Fruit fly (Drosophila melanogaster): Measurements from ENCODE around the gene CG3473.

Gene CG3473

DNA sequence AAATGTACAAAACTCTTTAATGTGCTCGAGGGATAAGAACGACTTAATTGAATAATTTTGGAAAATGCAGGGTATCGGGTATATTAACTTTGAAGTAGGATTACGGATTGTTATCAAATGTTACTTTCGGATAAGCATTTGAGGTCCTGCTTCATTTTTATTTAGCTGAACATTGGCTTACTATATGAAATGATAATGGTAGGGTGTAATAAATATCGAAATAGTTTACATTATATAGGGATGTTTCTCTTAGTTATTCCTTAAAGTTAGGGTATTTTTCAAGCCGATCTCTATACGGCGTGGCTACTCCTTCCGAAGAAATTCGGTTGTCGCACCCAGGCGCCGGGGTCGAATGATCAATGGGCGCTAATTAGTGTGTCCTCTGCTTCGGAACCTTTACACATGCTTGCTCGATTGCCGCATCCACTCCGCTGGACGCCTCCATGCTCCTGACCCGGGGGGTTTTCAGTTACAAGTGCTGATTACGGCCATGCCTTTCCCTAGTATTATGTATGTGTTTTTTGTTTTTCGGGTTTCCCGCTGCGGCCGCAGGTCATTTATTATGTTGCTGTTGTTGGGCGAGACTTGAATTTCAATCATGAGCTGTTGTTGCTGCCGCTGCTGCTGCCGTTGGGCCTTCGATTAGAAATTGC is 23.5 kb downstream of the CG3473 start:
- TF ChIP-seq bcd (GFP tag; optimal IDR thresholded peaks at IDR 0.05) (no peak), CG4424 (GFP tag; optimal IDR thresholded peaks at IDR 0.05) (no peak), az2 (GFP tag; optimal IDR thresholded peaks at IDR 0.05) (no peak), CG10321 (GFP tag; IDR thresholded peaks at IDR 0.05) (no peak), pum (GFP tag; optimal IDR thresholded peaks at IDR 0.05) (no peak), amos (GFP tag; IDR thresholded peaks at IDR 0.05; ENCODE audit: partially characterized antibody) (no peak), Doc3 (GFP tag; IDR thresholded peaks at IDR 0.05; ENCODE audit: partially characterized antibody) (no peak), CG10366 (GFP tag; IDR thresholded peaks at IDR 0.05) (no peak), zfh2 (GFP tag; optimal IDR thresholded peaks at IDR 0.05) (no peak), CG2678 (tag; optimal IDR thresholded peaks at IDR 0.05) (no peak), CG1233 (GFP tag; optimal IDR thresholded peaks at IDR 0.05) (no peak), Dek (tag; optimal IDR thresholded peaks at IDR 0.05) (no peak), abd-A (tag; optimal IDR thresholded peaks at IDR 0.05) (no peak), crol (GFP tag; IDR thresholded peaks at IDR 0.05) (no peak), CG30403 (GFP tag; optimal IDR thresholded peaks at IDR 0.05) (peak; percentile 3), Dad (GFP tag; optimal IDR thresholded peaks at IDR 0.05) (no peak), Lhr (GFP tag; optimal IDR thresholded peaks at IDR 0.05) (no peak), CG16815 (GFP tag; optimal IDR thresholded peaks at IDR 0.05) (peak; percentile 9), Usf (GFP tag; optimal IDR thresholded peaks at IDR 0.05) (no peak), CG17568 (GFP tag; optimal IDR thresholded peaks at IDR 0.05) (no peak), cwo (GFP tag; optimal IDR thresholded peaks at IDR 0.05) (no peak), bigmax (GFP tag; optimal IDR thresholded peaks at IDR 0.05) (no peak), CG34224 (GFP tag; IDR thresholded peaks at IDR 0.05; ENCODE audit: partially characterized antibody) (no peak), HLH4C (GFP tag; IDR thresholded peaks at IDR 0.05; ENCODE audit: partially characterized antibody) (no peak), CG3163 (GFP tag; optimal IDR thresholded peaks at IDR 0.05) (no peak), HmgZ (tag; optimal IDR thresholded peaks at IDR 0.05) (no peak), crp (GFP tag; optimal IDR thresholded peaks at IDR 0.05) (no peak), Oaz (GFP tag; IDR thresholded peaks at IDR 0.05) (no peak), CG10543 (GFP tag; optimal IDR thresholded peaks at IDR 0.05) (no peak), sna (GFP tag; IDR thresholded peaks at IDR 0.05; ENCODE audit: partially characterized antibody) (no peak), CG4404 (GFP tag; IDR thresholded peaks at IDR 0.05) (no peak), CG3281 (GFP tag; optimal IDR thresholded peaks at IDR 0.05) (no peak), al (GFP tag; IDR thresholded peaks at IDR 0.05) (no peak), Kr (GFP tag; optimal IDR thresholded peaks at IDR 0.05) (no peak), CG4328 (GFP tag; optimal IDR thresholded peaks at IDR 0.05) (no peak), CG15696 (tag; optimal IDR thresholded peaks at IDR 0.05) (peak; percentile 20), h (optimal IDR thresholded peaks at IDR 0.05) (no peak), nmo (GFP tag; optimal IDR thresholded peaks at IDR 0.05) (peak; percentile 34), CG11504 (tag; optimal IDR thresholded peaks at IDR 0.05) (peak; percentile 15), slou (GFP tag; optimal IDR thresholded peaks at IDR 0.05) (no peak), CG7987 (GFP tag; optimal IDR thresholded peaks at IDR 0.05) (no peak), zf30C (GFP tag; optimal IDR thresholded peaks at IDR 0.05) (no peak), Ssrp (tag; optimal IDR thresholded peaks at IDR 0.05) (no peak), CG34422 (GFP tag; IDR thresholded peaks at IDR 0.05) (no peak), p53 (GFP tag; optimal IDR thresholded peaks at IDR 0.05) (no peak), aop (GFP tag; IDR thresholded peaks at IDR 0.05) (no peak), trem (tag; optimal IDR thresholded peaks at IDR 0.05) (peak; percentile 1), CG8388 (GFP tag; optimal IDR thresholded peaks at IDR 0.05) (no peak), CG13296 (GFP tag; optimal IDR thresholded peaks at IDR 0.05) (no peak), inv (GFP tag; IDR thresholded peaks at IDR 0.05; ENCODE audit: partially characterized antibody) (no peak)

Data from whole organism, embryonic.